Worm (Caenorhabditis elegans) whole organism, late embryonic: ENCODE data around the gene scl-24.

Source experiments
- C08G9.2 ChIP-seq: sonication (generic microtip); optimal IDR thresholded peaks from 2 replicates; lab custom pipeline; 2016; ENCODE audit warnings: mild to moderate bottlenecking, missing genetic modification characterization, moderate library complexity, missing compliant biosample characterization
- F13H6.1 ChIP-seq: sonication (generic microtip); optimal IDR thresholded peaks from 2 replicates; lab custom pipeline; 2016; ENCODE audit warnings: missing genetic modification characterization, missing compliant biosample characterization
- K02D7.2 ChIP-seq: sonication (generic microtip); optimal IDR thresholded peaks from 2 replicates; lab custom pipeline; 2017; ENCODE audit warnings: mild to moderate bottlenecking, missing genetic modification characterization, missing compliant biosample characterization
- K09A11.1 ChIP-seq: sonication (generic microtip); optimal IDR thresholded peaks from 2 replicates; lab custom pipeline; 2017; ENCODE audit warnings: antibody characterized with exemption, mild to moderate bottlenecking, missing genetic modification characterization, missing compliant biosample characterization; ENCODE audit not compliant: insufficient read depth
- T23F11.4 ChIP-seq: fragments of 200-800 bp; sonication (Bioruptor generic); optimal IDR thresholded peaks from 2 replicates; lab custom pipeline; 2018; ENCODE audit warnings: mild to moderate bottlenecking, missing genetic modification characterization, missing compliant biosample characterization
- Y22D7AL.16 ChIP-seq: sonication (generic microtip); optimal IDR thresholded peaks from 2 replicates; lab custom pipeline; 2016; ENCODE audit warnings: missing genetic modification characterization, missing compliant biosample characterization
- ama-1 ChIP-seq: fragments of 150-350 bp; optimal IDR thresholded peaks from 2 replicates; lab custom pipeline; 2014
- ceh-14 ChIP-seq: sonication (generic microtip); optimal IDR thresholded peaks from 2 replicates; lab custom pipeline; 2016; ENCODE audit warnings: missing genotype, missing genetic modification characterization, missing compliant biosample characterization
- ceh-18 ChIP-seq: sonication (generic microtip); optimal IDR thresholded peaks from 2 replicates; lab custom pipeline; 2016; ENCODE audit warnings: missing genetic modification characterization, missing compliant biosample characterization
- ceh-22 ChIP-seq: sonication (generic microtip); optimal IDR thresholded peaks from 2 replicates; lab custom pipeline; 2017; ENCODE audit warnings: missing biosample characterization, missing genetic modification characterization
- ceh-30 ChIP-seq: fragments of 150-350 bp; optimal IDR thresholded peaks from 2 replicates; lab custom pipeline; 2014; ENCODE audit warnings: missing biosample characterization, missing genetic modification characterization
- ceh-31 ChIP-seq: sonication (generic microtip); optimal IDR thresholded peaks from 2 replicates; lab custom pipeline; 2016; ENCODE audit warnings: missing genetic modification characterization, missing compliant biosample characterization
- ceh-34 ChIP-seq: sonication (generic microtip); optimal IDR thresholded peaks from 2 replicates; lab custom pipeline; 2016; ENCODE audit warnings: mild to moderate bottlenecking, missing genetic modification characterization, missing compliant biosample characterization
- ceh-48 ChIP-seq: sonication (generic microtip); optimal IDR thresholded peaks from 2 replicates; lab custom pipeline; 2016; ENCODE audit warnings: missing genetic modification characterization, inconsistent platforms, missing compliant biosample characterization
- ceh-9 ChIP-seq: sonication (generic microtip); optimal IDR thresholded peaks from 2 replicates; lab custom pipeline; 2016; ENCODE audit warnings: mild to moderate bottlenecking, missing genetic modification characterization, inconsistent platforms, missing compliant biosample characterization
- che-1 ChIP-seq: sonication (generic microtip); optimal IDR thresholded peaks from 2 replicates; lab custom pipeline; 2016; ENCODE audit warnings: mild to moderate bottlenecking, missing genetic modification characterization, missing compliant biosample characterization
- elt-2 ChIP-seq: sonication (generic microtip); optimal IDR thresholded peaks from 2 replicates; lab custom pipeline; 2016; ENCODE audit warnings: missing genetic modification reagents, missing genetic modification characterization, missing compliant biosample characterization
- elt-4 ChIP-seq: sonication (generic microtip); optimal IDR thresholded peaks from 2 replicates; lab custom pipeline; 2016; ENCODE audit warnings: missing genetic modification characterization, missing compliant biosample characterization
- fax-1 ChIP-seq: sonication (generic microtip); optimal IDR thresholded peaks from 2 replicates; lab custom pipeline; 2016; ENCODE audit warnings: missing genotype, missing genetic modification characterization, missing compliant biosample characterization
- gmeb-2 ChIP-seq: sonication (generic microtip); optimal IDR thresholded peaks from 2 replicates; lab custom pipeline; 2016; ENCODE audit warnings: missing genetic modification characterization, inconsistent platforms, missing compliant biosample characterization
- hlh-13 ChIP-seq: fragments of 200-800 bp; sonication (Bioruptor generic); optimal IDR thresholded peaks from 2 replicates; lab custom pipeline; 2018; ENCODE audit warnings: mild to moderate bottlenecking, missing genetic modification characterization, missing compliant biosample characterization
- hlh-15 ChIP-seq: sonication (generic microtip); optimal IDR thresholded peaks from 2 replicates; lab custom pipeline; 2016; ENCODE audit warnings: missing genetic modification characterization, missing compliant biosample characterization
- hlh-30 ChIP-seq: sonication (generic microtip); optimal IDR thresholded peaks from 2 replicates; lab custom pipeline; 2017; ENCODE audit warnings: antibody characterized with exemption, missing genetic modification characterization, missing compliant biosample characterization; ENCODE audit not compliant: insufficient read depth
- lim-6 ChIP-seq: sonication (generic microtip); optimal IDR thresholded peaks from 2 replicates; lab custom pipeline; 2016; ENCODE audit warnings: missing genetic modification characterization, missing compliant biosample characterization
- lin-11 ChIP-seq: fragments of 200-800 bp; sonication (Bioruptor generic); optimal IDR thresholded peaks from 2 replicates; lab custom pipeline; 2018; ENCODE audit warnings: mild to moderate bottlenecking, missing genetic modification characterization, missing compliant biosample characterization
- nhr-11 ChIP-seq: fragments of 150-350 bp; optimal IDR thresholded peaks from 2 replicates; lab custom pipeline; 2014; ENCODE audit warnings: missing biosample characterization, missing genetic modification characterization
- npax-4 ChIP-seq: sonication (generic microtip); optimal IDR thresholded peaks from 2 replicates; lab custom pipeline; 2016; ENCODE audit warnings: missing genetic modification characterization, missing compliant biosample characterization
- odd-2 ChIP-seq: sonication (generic microtip); optimal IDR thresholded peaks from 2 replicates; lab custom pipeline; 2017; ENCODE audit warnings: antibody characterized with exemption, mild to moderate bottlenecking, missing genetic modification characterization, missing compliant biosample characterization
- pat-9 ChIP-seq: fragments of 200-800 bp; sonication (Bioruptor generic); optimal IDR thresholded peaks from 2 replicates; lab custom pipeline; 2018; ENCODE audit warnings: mild to moderate bottlenecking, missing genetic modification characterization, moderate library complexity, missing compliant biosample characterization
- pha-2 ChIP-seq: sonication (generic microtip); optimal IDR thresholded peaks from 2 replicates; lab custom pipeline; 2017; ENCODE audit warnings: mild to moderate bottlenecking, missing genetic modification characterization, missing compliant biosample characterization
- pha-4 ChIP-seq: fragments of 150-350 bp; optimal IDR thresholded peaks from 2 replicates; lab custom pipeline; 2018; ENCODE audit warnings: missing biosample characterization, missing genetic modification reagents, missing genetic modification characterization
- pqm-1 ChIP-seq: sonication (generic microtip); optimal IDR thresholded peaks from 2 replicates; lab custom pipeline; 2016; ENCODE audit warnings: missing genetic modification characterization, missing compliant biosample characterization
- rnt-1 ChIP-seq: sonication (generic microtip); optimal IDR thresholded peaks from 2 replicates; lab custom pipeline; 2016; ENCODE audit warnings: missing genetic modification characterization, missing compliant biosample characterization
- sdc-2 ChIP-seq: sonication (generic microtip); optimal IDR thresholded peaks from 2 replicates; lab custom pipeline; 2016; ENCODE audit warnings: missing genotype, missing genetic modification characterization, missing compliant biosample characterization
- sox-4 ChIP-seq: sonication (generic microtip); optimal IDR thresholded peaks from 2 replicates; lab custom pipeline; 2017; ENCODE audit warnings: mild to moderate bottlenecking, missing genetic modification characterization, inconsistent platforms, missing compliant biosample characterization
- syd-9 ChIP-seq: sonication (generic microtip); optimal IDR thresholded peaks from 2 replicates; lab custom pipeline; 2016; ENCODE audit warnings: mild to moderate bottlenecking, missing genetic modification characterization, moderate library complexity, missing compliant biosample characterization
- tbx-2 ChIP-seq: sonication (generic microtip); optimal IDR thresholded peaks from 2 replicates; lab custom pipeline; 2016; ENCODE audit warnings: missing genetic modification characterization, missing compliant biosample characterization
- unc-3 ChIP-seq, 2 experiments: fragments of 200-800 bp in 1 of 2; sonication (Bioruptor generic) in 1 of 2; sonication (generic microtip) in 1 of 2; conservative IDR thresholded peaks in 1 of 2; optimal IDR thresholded peaks in 1 of 2; 2 replicates each; pipeline versions ENCODE4 v1.3.6 to Lab custom; 2016 to 2022; ENCODE audit warnings: missing compliant biosample characterization in 2 of 2, missing genetic modification characterization in 2 of 2, missing genetic modification reagents in 1 of 2
- unc-42 ChIP-seq: sonication (generic microtip); optimal IDR thresholded peaks from 2 replicates; lab custom pipeline; 2016; ENCODE audit warnings: missing genotype, missing genetic modification characterization, missing compliant biosample characterization
- zip-5 ChIP-seq: sonication (generic microtip); optimal IDR thresholded peaks from 2 replicates; lab custom pipeline; 2016; ENCODE audit warnings: missing genetic modification characterization, missing compliant biosample characterization
- ztf-16 ChIP-seq: sonication (generic microtip); optimal IDR thresholded peaks from 2 replicates; lab custom pipeline; 2017; ENCODE audit warnings: missing genetic modification characterization, missing compliant biosample characterization

scl-24 gene

ce11 chrV:17493732-17494131 is 7.6 kb downstream of the scl-24 start, which contains the start of gene fbxa-102:
TSS of gene fbxa-102 (minus strand) at chrV:17493832.
- TF ChIP-seq sox-4 (tag; lab: Kevin White, UChicago) (no peak), nhr-11 (tag; lab: Kevin White, UChicago) (no peak), fax-1 (tag; lab: Kevin White, UChicago) (no peak), unc-3 (GFP tag; conservative IDR thresholded peaks at IDR 0.05; lab: Robert Waterston, UW) (no peak), unc-3 (tag; optimal IDR thresholded peaks at IDR 0.05; lab: Kevin White, UChicago) (no peak), pat-9 (tag; lab: Kevin White, UChicago) (no peak), T23F11.4 (GFP tag; lab: Kevin White, UChicago) (no peak), rnt-1 (tag; lab: Kevin White, UChicago) (no peak), sdc-2 (tag; lab: Kevin White, UChicago) (no peak), ama-1 (lab: Kevin White, UChicago) (no peak), ceh-9 (tag; lab: Kevin White, UChicago) (no peak)

ce11 chrV:17496071-17496470 is 9.9 kb downstream of the scl-24 start, which contains the start of gene srh-118:
TSS of gene srh-118 (minus strand) at chrV:17496171.
- no peak for TF ChIP-seq ztf-16
- no peak for TF ChIP-seq tbx-2
- TF ChIP-seq pha-2, result no peak
- TF ChIP-seq ceh-14 (tag; lab: Kevin White, UChicago), result no peak
- TF ChIP-seq npax-4, result no peak
- no peak for TF ChIP-seq syd-9 (tag; lab: Kevin White, UChicago)
- no peak for TF ChIP-seq ceh-18 (tag; lab: Kevin White, UChicago)
- TF ChIP-seq elt-2, result no peak
- no peak for TF ChIP-seq ceh-34 (tag; lab: Kevin White, UChicago)
- no peak for TF ChIP-seq che-1 (tag; lab: Kevin White, UChicago)

DNA sequence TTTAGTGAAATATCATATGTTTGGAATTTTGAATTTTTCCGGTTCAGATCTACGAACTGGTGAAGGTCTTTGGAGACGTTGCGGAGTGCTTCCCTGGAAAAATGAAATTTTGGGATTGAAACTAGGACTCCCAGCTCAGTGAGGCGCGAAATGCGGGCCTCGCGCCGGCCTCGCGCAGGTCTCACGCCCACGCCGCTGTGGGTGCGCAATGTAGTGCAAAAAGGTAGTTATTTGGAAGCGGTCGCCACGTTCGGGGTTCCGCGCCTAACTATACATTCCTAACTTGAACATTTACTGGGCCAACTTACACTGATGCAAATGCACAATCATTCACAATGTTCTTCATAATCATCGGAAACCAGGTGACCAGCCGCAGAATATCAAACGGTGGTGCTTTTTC is 13.9 kb downstream of the scl-24 start:
- no peak for TF ChIP-seq ceh-30 (tag; lab: Kevin White, UChicago)
- TF ChIP-seq ztf-16, result no peak
- TF ChIP-seq zip-5, result no peak
- no peak for TF ChIP-seq lim-6 (tag; lab: Kevin White, UChicago)
- no peak for TF ChIP-seq F13H6.1 (tag; lab: Kevin White, UChicago)

ce11 chrV:17506289-17506688 is 20.2 kb downstream of the scl-24 start, which contains the start of gene srw-31:
TSS of gene srw-31 (plus strand) at chrV:17506589.
- TF ChIP-seq hlh-13 (GFP tag; lab: Kevin White, UChicago) (no peak), pha-2 (no peak), rnt-1 (tag; lab: Kevin White, UChicago) (no peak), K02D7.2 (tag; lab: Kevin White, UChicago) (no peak), hlh-30 (tag; lab: Kevin White, UChicago) (no peak), pqm-1 (tag; lab: Kevin White, UChicago) (no peak), hlh-15 (tag; lab: Kevin White, UChicago) (no peak), unc-42 (tag; lab: Kevin White, UChicago) (no peak), Y22D7AL.16 (tag; lab: Kevin White, UChicago) (no peak), ceh-31 (no peak), gmeb-2 (tag; lab: Kevin White, UChicago) (no peak)

DNA sequence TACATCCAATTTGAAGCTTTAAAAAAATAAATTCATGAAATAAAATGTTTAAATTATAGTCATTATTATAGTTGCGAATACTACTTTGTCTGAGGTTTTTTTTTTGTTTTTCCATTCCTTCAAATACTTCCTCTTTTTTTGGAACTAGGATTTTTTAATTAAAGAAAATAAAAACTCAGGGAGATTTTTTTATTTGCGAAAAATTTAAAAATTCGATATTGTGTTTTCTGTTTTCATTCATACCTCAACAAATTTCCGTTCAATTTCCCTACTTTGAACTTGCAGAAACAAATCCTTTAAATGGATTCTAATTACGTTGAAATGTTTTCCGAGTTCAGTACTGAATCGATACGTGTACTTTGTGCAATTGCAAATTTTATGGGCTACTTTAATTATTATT is 22.4 kb downstream of the scl-24 start, which contains the start of gene srw-32:
Gene srw-32, plus strand, starts transcription at position 301 of the 400 bp plus-strand sequence.
- no peak for TF ChIP-seq C08G9.2
- TF ChIP-seq Y22D7AL.16 (tag; lab: Kevin White, UChicago), result no peak
- no peak for TF ChIP-seq che-1 (tag; lab: Kevin White, UChicago)
- TF ChIP-seq ceh-22 (tag; lab: Kevin White, UChicago), result no peak
- no peak for TF ChIP-seq sox-4 (tag; lab: Kevin White, UChicago)
- no peak for TF ChIP-seq elt-4
- TF ChIP-seq odd-2, result no peak
- TF ChIP-seq ceh-18 (tag; lab: Kevin White, UChicago), result no peak
- TF ChIP-seq K09A11.1 (tag; lab: Kevin White, UChicago), result no peak
- no peak for TF ChIP-seq sdc-2 (tag; lab: Kevin White, UChicago)
- no peak for TF ChIP-seq lin-11 (tag; lab: Kevin White, UChicago)
- no peak for TF ChIP-seq ceh-48 (tag; lab: Kevin White, UChicago)
- TF ChIP-seq pha-4 (tag; lab: Kevin White, UChicago), result no peak
- TF ChIP-seq, all 69 proteins: peak for 0
